Comparison of ENCODE assay signal across 1 fruit fly cellular context in genomic region chr3R:15292241-15293004, dm6.
TF ChIP-seq lines count a peak whose summit lies in the region.

No protein-coding gene starts in this region.

TF ChIP-seq in whole organism, embryonic, 481 proteins besides CTCF, POLR2A, EP300 and RAD21 (continued from another document):
- peak; percentile 8 for TF ChIP-seq CG10209 (GFP tag; optimal IDR thresholded peaks at IDR 0.05; lab: Kevin White, UChicago)
- peak; percentile 29 for TF ChIP-seq CG15011 (GFP tag; optimal IDR thresholded peaks at IDR 0.05; lab: Kevin White, UChicago)
- TF ChIP-seq mirr (GFP tag; optimal IDR thresholded peaks at IDR 0.05; lab: Kevin White, UChicago): peak; percentile 58
- peak; percentile 62 for TF ChIP-seq lilli (GFP tag; optimal IDR thresholded peaks at IDR 0.05; lab: Kevin White, UChicago)
- TF ChIP-seq grau (tag; optimal IDR thresholded peaks at IDR 0.05; lab: Kevin White, UChicago): peak; percentile 95
- TF ChIP-seq CG8290 (GFP tag; optimal IDR thresholded peaks at IDR 0.05; lab: Kevin White, UChicago): no peak
- TF ChIP-seq CG8290 (tag; optimal IDR thresholded peaks at IDR 0.05; lab: Kevin White, UChicago): peak in 1 of 2 experiments; percentile 53
- TF ChIP-seq zfh2 (GFP tag; optimal IDR thresholded peaks at IDR 0.05; lab: Kevin White, UChicago): peak; percentile 6
- TF ChIP-seq CG7839 (tag; optimal IDR thresholded peaks at IDR 0.05; lab: Kevin White, UChicago): peak; percentile 37
- peak; percentile 11 for TF ChIP-seq Antp (GFP tag; optimal IDR thresholded peaks at IDR 0.05; lab: Kevin White, UChicago)
- peak; percentile 2 for TF ChIP-seq CG9876 (GFP tag; optimal IDR thresholded peaks at IDR 0.05; lab: Kevin White, UChicago)
- TF ChIP-seq CG10462 (GFP tag; optimal IDR thresholded peaks at IDR 0.05; lab: Kevin White, UChicago): no peak
- TF ChIP-seq CG13424 (tag; optimal IDR thresholded peaks at IDR 0.05; lab: Kevin White, UChicago): peak; percentile 35
- peak in 1 of 2 experiments; percentile 82 for TF ChIP-seq Dfd (GFP tag; optimal IDR thresholded peaks at IDR 0.05; lab: Kevin White, UChicago)
- TF ChIP-seq YL-1 (GFP tag; optimal IDR thresholded peaks at IDR 0.05; lab: Kevin White, UChicago): no peak
- peak; percentile 17 for TF ChIP-seq repo (GFP tag; optimal IDR thresholded peaks at IDR 0.05; lab: Kevin White, UChicago)
- TF ChIP-seq Meics (GFP tag; optimal IDR thresholded peaks at IDR 0.05; lab: Kevin White, UChicago): peak; percentile 50
- peak; percentile 7 for TF ChIP-seq CG15696 (tag; optimal IDR thresholded peaks at IDR 0.05; lab: Kevin White, UChicago)
- no peak for TF ChIP-seq Oaz (GFP tag; IDR thresholded peaks at IDR 0.05; lab: Robert Waterston, UW)
- no peak for TF ChIP-seq CG13287 (GFP tag; IDR thresholded peaks at IDR 0.05; lab: Robert Waterston, UW; ENCODE audit: partially characterized antibody)
- peak; percentile 6 for TF ChIP-seq CG2712 (tag; optimal IDR thresholded peaks at IDR 0.05; lab: Kevin White, UChicago)
- peak; percentile 25 for TF ChIP-seq Fer3 (tag; optimal IDR thresholded peaks at IDR 0.05; lab: Kevin White, UChicago)
- peak; percentile 13 for TF ChIP-seq CG8388 (GFP tag; optimal IDR thresholded peaks at IDR 0.05; lab: Kevin White, UChicago)
- no peak for TF ChIP-seq ro (GFP tag; IDR thresholded peaks at IDR 0.05; lab: Robert Waterston, UW)
- TF ChIP-seq CG9797 (GFP tag; optimal IDR thresholded peaks at IDR 0.05; lab: Kevin White, UChicago): no peak
- TF ChIP-seq Scr (GFP tag; IDR thresholded peaks at IDR 0.05; lab: Robert Waterston, UW; ENCODE audit: partially characterized antibody): no peak
- TF ChIP-seq CG11504 (tag; optimal IDR thresholded peaks at IDR 0.05; lab: Kevin White, UChicago): peak; percentile 32
- TF ChIP-seq tin (GFP tag; optimal IDR thresholded peaks at IDR 0.05; lab: Kevin White, UChicago): peak; percentile 16
- peak; percentile 43 for TF ChIP-seq CG2678 (tag; optimal IDR thresholded peaks at IDR 0.05; lab: Kevin White, UChicago)
- peak; percentile 74 for TF ChIP-seq sens (GFP tag; lab: Kevin White, UChicago)
- TF ChIP-seq CG8924 (tag; optimal IDR thresholded peaks at IDR 0.05; lab: Kevin White, UChicago): peak; percentile 14
- no peak for TF ChIP-seq emc (GFP tag; optimal IDR thresholded peaks at IDR 0.05; lab: Kevin White, UChicago)
- peak; percentile 6 for TF ChIP-seq HLH54F (GFP tag; optimal IDR thresholded peaks at IDR 0.05; lab: Kevin White, UChicago)
- no peak for TF ChIP-seq nerfin-2 (GFP tag; IDR thresholded peaks at IDR 0.05; lab: Robert Waterston, UW; ENCODE audit: partially characterized antibody)
- TF ChIP-seq CG2120 (GFP tag; optimal IDR thresholded peaks at IDR 0.05; lab: Kevin White, UChicago): peak; percentile 61
- TF ChIP-seq crc (GFP tag; optimal IDR thresholded peaks at IDR 0.05; lab: Kevin White, UChicago): peak; percentile 20
- peak; percentile 5 for TF ChIP-seq Oli (tag; optimal IDR thresholded peaks at IDR 0.05; lab: Kevin White, UChicago)
- peak; percentile 29 for TF ChIP-seq Elba2 (GFP tag; optimal IDR thresholded peaks at IDR 0.05; lab: Kevin White, UChicago)
- peak; percentile 30 for TF ChIP-seq abd-A (tag; optimal IDR thresholded peaks at IDR 0.05; lab: Kevin White, UChicago)
- TF ChIP-seq cas (GFP tag; IDR thresholded peaks at IDR 0.05; lab: Robert Waterston, UW): no peak
- no peak for TF ChIP-seq CG7357 (GFP tag; IDR thresholded peaks at IDR 0.05; lab: Robert Waterston, UW)
- TF ChIP-seq ftz-f1 (GFP tag; optimal IDR thresholded peaks at IDR 0.05; lab: Kevin White, UChicago): peak; percentile 52
- TF ChIP-seq bcd (GFP tag; optimal IDR thresholded peaks at IDR 0.05; lab: Kevin White, UChicago): peak; percentile 18
- TF ChIP-seq bsh (GFP tag; optimal IDR thresholded peaks at IDR 0.05; lab: Kevin White, UChicago): peak in 1 of 2 experiments; percentile 49
- TF ChIP-seq cg (GFP tag; optimal IDR thresholded peaks at IDR 0.05; lab: Kevin White, UChicago): peak; percentile 61
- peak; percentile 73 for TF ChIP-seq CG18599 (GFP tag; optimal IDR thresholded peaks at IDR 0.05; lab: Kevin White, UChicago)
- TF ChIP-seq CG10431 (GFP tag; optimal IDR thresholded peaks at IDR 0.05; lab: Kevin White, UChicago): no peak
- TF ChIP-seq CG1792 (GFP tag; optimal IDR thresholded peaks at IDR 0.05; lab: Kevin White, UChicago): no peak
- TF ChIP-seq D19B (GFP tag; optimal IDR thresholded peaks at IDR 0.05; lab: Kevin White, UChicago): no peak
- no peak for TF ChIP-seq NC2β (GFP tag; optimal IDR thresholded peaks at IDR 0.05; lab: Kevin White, UChicago)
- TF ChIP-seq CG12155 (GFP tag; optimal IDR thresholded peaks at IDR 0.05; lab: Kevin White, UChicago): peak; percentile 31
- peak; percentile 44 for TF ChIP-seq unpg (GFP tag; optimal IDR thresholded peaks at IDR 0.05; lab: Kevin White, UChicago)
- peak; percentile 12 for TF ChIP-seq Blimp-1 (GFP tag; optimal IDR thresholded peaks at IDR 0.05; lab: Kevin White, UChicago)
- TF ChIP-seq br (optimal IDR thresholded peaks at IDR 0.05; lab: Kevin White, UChicago): no peak
- TF ChIP-seq Hmr (GFP tag; optimal IDR thresholded peaks at IDR 0.05; lab: Kevin White, UChicago): peak; percentile 20
- no peak for TF ChIP-seq usp (GFP tag; optimal IDR thresholded peaks at IDR 0.05; lab: Kevin White, UChicago)
- peak; percentile 48 for TF ChIP-seq sug (tag; optimal IDR thresholded peaks at IDR 0.05; lab: Kevin White, UChicago)
- peak; percentile 35 for TF ChIP-seq CoRest (tag; optimal IDR thresholded peaks at IDR 0.05; lab: Kevin White, UChicago)
- TF ChIP-seq disco-r (GFP tag; optimal IDR thresholded peaks at IDR 0.05; lab: Kevin White, UChicago): peak; percentile 49
- TF ChIP-seq GATAe (GFP tag; conservative IDR thresholded peaks at IDR 0.05; lab: Robert Waterston, UW): no peak
- TF ChIP-seq CG6254 (GFP tag; optimal IDR thresholded peaks at IDR 0.05; lab: Kevin White, UChicago): no peak
- TF ChIP-seq CG8281 (tag; optimal IDR thresholded peaks at IDR 0.05; lab: Kevin White, UChicago): peak; percentile 41
- no peak for TF ChIP-seq MTF-1 (GFP tag; optimal IDR thresholded peaks at IDR 0.05; lab: Kevin White, UChicago; ENCODE audit: borderline replicate concordance)
- peak; percentile 63 for TF ChIP-seq CG34376 (GFP tag; optimal IDR thresholded peaks at IDR 0.05; lab: Kevin White, UChicago)
- TF ChIP-seq Med (GFP tag; lab: Kevin White, UChicago): peak; percentile 87
- no peak for TF ChIP-seq E2f1 (GFP tag; IDR thresholded peaks at IDR 0.05; lab: Robert Waterston, UW)
- TF ChIP-seq CG15514 (GFP tag; optimal IDR thresholded peaks at IDR 0.05; lab: Kevin White, UChicago): peak; percentile 41
- no peak for TF ChIP-seq Gsc (GFP tag; IDR thresholded peaks at IDR 0.05; lab: Robert Waterston, UW)
- peak; percentile 3 for TF ChIP-seq pros (GFP tag; optimal IDR thresholded peaks at IDR 0.05; lab: Kevin White, UChicago)
- peak in 1 of 2 experiments; percentile 96 for TF ChIP-seq Pdp1 (GFP tag; optimal IDR thresholded peaks at IDR 0.05; lab: Kevin White, UChicago)
- peak; percentile 54; the same call in 1 of the 4 replicates for TF ChIP-seq Gug (GFP tag; IDR thresholded peaks at IDR 0.05; lab: Robert Waterston, UW)
- no peak for TF ChIP-seq tap (tag; optimal IDR thresholded peaks at IDR 0.05; lab: Kevin White, UChicago)
- no peak for TF ChIP-seq Adf1 (GFP tag; IDR thresholded peaks at IDR 0.05; lab: Robert Waterston, UW)
- TF ChIP-seq CG12219 (GFP tag; optimal IDR thresholded peaks at IDR 0.05; lab: Kevin White, UChicago): peak; percentile 1
- TF ChIP-seq chif (GFP tag; optimal IDR thresholded peaks at IDR 0.05; lab: Kevin White, UChicago): no peak
- TF ChIP-seq dmrt99B (tag; optimal IDR thresholded peaks at IDR 0.05; lab: Kevin White, UChicago): peak; percentile 30
- no peak for TF ChIP-seq zen (tag; optimal IDR thresholded peaks at IDR 0.05; lab: Kevin White, UChicago)
- TF ChIP-seq CG7786 (GFP tag; optimal IDR thresholded peaks at IDR 0.05; lab: Kevin White, UChicago): peak; percentile 35
- peak in 1 of 2 experiments; percentile 82 for TF ChIP-seq insv (GFP tag; optimal IDR thresholded peaks at IDR 0.05; lab: Kevin White, UChicago)
- peak; percentile 4 for TF ChIP-seq Bteb2 (GFP tag; optimal IDR thresholded peaks at IDR 0.05; lab: Kevin White, UChicago)
- no peak for TF ChIP-seq CG18476 (GFP tag; optimal IDR thresholded peaks at IDR 0.05; lab: Kevin White, UChicago)
